Worm (Caenorhabditis elegans) whole organism, early embryonic: Measurements from ENCODE around the gene pstk-1.

ENCODE experiments used
- F13C5.2 ChIP-seq: sonication (generic microtip); optimal IDR thresholded peaks from 2 replicates; lab custom pipeline; 2017; ENCODE audit warnings: mild to moderate bottlenecking, missing genetic modification characterization, inconsistent platforms, missing compliant biosample characterization
- aly-1 ChIP-seq: sonication (generic microtip); optimal IDR thresholded peaks from 2 replicates; lab custom pipeline; 2016; ENCODE audit warnings: missing genetic modification characterization, missing compliant biosample characterization
- ama-1 ChIP-seq: fragments of 150-350 bp; optimal IDR thresholded peaks from 2 replicates; lab custom pipeline; 2014
- ceh-13 ChIP-seq: fragments of 200-800 bp; sonication (Bioruptor generic); optimal IDR thresholded peaks from 2 replicates; lab custom pipeline; 2018; ENCODE audit warnings: mild to moderate bottlenecking, missing genetic modification characterization, missing compliant biosample characterization
- flt-1 ChIP-seq: fragments of 200-800 bp; sonication (Bioruptor generic); IDR thresholded peaks from 2 replicates; pipeline ENCODE4 v1.3.6; 2022; ENCODE audit warnings: missing genetic modification characterization, missing compliant biosample characterization
- hmg-4 ChIP-seq: fragments of 200-800 bp; sonication (Bioruptor generic); optimal IDR thresholded peaks from 2 replicates; lab custom pipeline; 2018; ENCODE audit warnings: mild to moderate bottlenecking, missing genetic modification characterization, missing compliant biosample characterization
- pes-1 ChIP-seq: fragments of 200-800 bp; sonication (Bioruptor generic); IDR thresholded peaks from 2 replicates; pipeline ENCODE4 v1.3.6; 2022; ENCODE audit warnings: missing genetic modification reagents, missing genetic modification characterization, missing compliant biosample characterization
- sea-1 ChIP-seq: fragments of 200-800 bp; sonication (Bioruptor generic); conservative IDR thresholded peaks from 2 replicates; pipeline ENCODE4 v1.3.6; 2022; ENCODE audit warnings: missing genetic modification characterization, missing compliant biosample characterization
- tbx-37 ChIP-seq: fragments of 200-800 bp; sonication (Bioruptor generic); conservative IDR thresholded peaks from 2 replicates; pipeline ENCODE4 v1.3.6; 2022; ENCODE audit warnings: missing genetic modification reagents, missing genetic modification characterization, missing compliant biosample characterization
- tra-4 ChIP-seq: sonication (generic microtip); optimal IDR thresholded peaks from 2 replicates; lab custom pipeline; 2017; ENCODE audit warnings: missing genetic modification characterization, missing compliant biosample characterization

DNA sequence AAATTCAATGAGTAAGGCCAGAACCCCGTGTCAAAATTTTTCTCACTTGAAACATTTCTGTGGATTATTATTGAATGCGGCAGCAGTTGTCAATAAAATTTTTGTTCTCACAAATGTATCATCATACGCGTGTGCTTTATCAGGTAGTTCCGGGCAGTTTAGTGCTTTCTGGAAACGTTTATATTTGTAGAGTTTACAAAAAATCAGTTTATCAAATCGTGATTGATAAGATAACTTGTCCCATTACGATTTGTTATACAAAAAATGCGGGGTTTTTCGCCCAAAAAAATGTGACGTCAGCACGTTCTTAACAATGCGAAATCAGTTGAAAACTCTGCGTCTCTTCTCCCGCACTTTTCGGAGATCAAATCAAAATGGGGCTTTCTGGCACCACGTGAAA lies 21.2 kb upstream of the pstk-1 start:
- no peak for TF ChIP-seq pes-1 (GFP tag; lab: Robert Waterston, UW)
- no peak for TF ChIP-seq tbx-37 (GFP tag; lab: Robert Waterston, UW)
- no peak for TF ChIP-seq tra-4 (tag; lab: Kevin White, UChicago)
- no peak for TF ChIP-seq ama-1 (lab: Kevin White, UChicago)
- TF ChIP-seq hmg-4, result no peak
- TF ChIP-seq ceh-13 (GFP tag; lab: Kevin White, UChicago), result no peak
- no peak for TF ChIP-seq flt-1 (GFP tag; lab: Robert Waterston, UW)
- no peak for TF ChIP-seq sea-1
- TF ChIP-seq aly-1 (tag; lab: Kevin White, UChicago), result no peak
- no peak for TF ChIP-seq F13C5.2
